Worm (Caenorhabditis elegans): ENCODE data around the gene F40G9.6.

- no peak for TF ChIP-seq pqm-1 (tag; optimal IDR thresholded peaks at IDR 0.05)
- no peak for TF ChIP-seq ahr-1 (tag; optimal IDR thresholded peaks at IDR 0.05)
- TF ChIP-seq nhr-11 (tag; optimal IDR thresholded peaks at IDR 0.05) = no peak
Measured at ce11 chrIII:169478-169877, 9.9 kb upstream of the F40G9.6 start, which contains the start of gene F40G9.18.
